Worm (Caenorhabditis elegans) whole organism, young adult: Measurements from ENCODE around the gene Y77E11A.8.

ENCODE experiments used
- B0019.2 ChIP-seq: fragments of 200-800 bp; sonication (Bioruptor generic); conservative IDR thresholded peaks from 2 replicates; pipeline ENCODE4 v1.3.6; 2022; ENCODE audit warnings: missing genetic modification reagents, missing genetic modification characterization, missing compliant biosample characterization
- B0035.1 ChIP-seq: sonication (generic microtip); optimal IDR thresholded peaks from 2 replicates; lab custom pipeline; 2016; ENCODE audit warnings: missing genetic modification characterization, mild to moderate bottlenecking, missing compliant biosample characterization, missing genotype, missing genetic modification reagents
- C06A6.2 ChIP-seq: fragments of 200-800 bp; sonication (Bioruptor generic); conservative IDR thresholded peaks from 2 replicates; pipeline ENCODE4 v1.3.6; 2022; ENCODE audit warnings: missing genetic modification characterization, missing compliant biosample characterization
- F33H1.4 ChIP-seq: fragments of 200-800 bp; sonication (Bioruptor generic); IDR thresholded peaks from 2 replicates; pipeline ENCODE4 v1.3.6; 2022; ENCODE audit warnings: missing genetic modification reagents, missing genetic modification characterization, missing compliant biosample characterization
- F55B11.4 ChIP-seq: sonication (generic microtip); optimal IDR thresholded peaks from 2 replicates; lab custom pipeline; 2016; ENCODE audit warnings: missing compliant biosample characterization, missing genetic modification characterization, borderline replicate concordance; ENCODE audit not compliant: insufficient read depth
- Y56A3A.18 ChIP-seq: fragments of 200-800 bp; sonication (Bioruptor generic); IDR thresholded peaks from 2 replicates; pipeline ENCODE4 v1.3.6; 2022; ENCODE audit warnings: missing genetic modification reagents, missing genetic modification characterization, missing compliant biosample characterization
- Y79H2A.3 ChIP-seq: fragments of 200-800 bp; sonication (Bioruptor generic); conservative IDR thresholded peaks from 2 replicates; pipeline ENCODE4 v1.3.6; 2022; ENCODE audit warnings: missing genetic modification reagents, missing genetic modification characterization, missing compliant biosample characterization
- akir-1 ChIP-seq: fragments of 200-800 bp; sonication (Bioruptor generic); optimal IDR thresholded peaks from 2 replicates; lab custom pipeline; 2018; ENCODE audit warnings: mild to moderate bottlenecking, missing genetic modification characterization, moderate library complexity, missing compliant biosample characterization
- ama-1 ChIP-seq, 3 experiments: fragments of 150-350 bp in 1 of 3; sonication (generic microtip) in 2 of 3; optimal IDR thresholded peaks; 2 replicates each; lab custom pipeline; 2014 to 2018; ENCODE audit warnings: missing biosample characterization in 2 of 3, missing genetic modification characterization in 2 of 3, missing genetic modification reagents in 2 of 3
- attf-3 ChIP-seq: fragments of 200-800 bp; sonication (Bioruptor generic); conservative IDR thresholded peaks from 2 replicates; pipeline ENCODE4 v1.3.6; 2022; ENCODE audit warnings: missing genetic modification reagents, missing genetic modification characterization, missing compliant biosample characterization
- attf-6 ChIP-seq: fragments of 200-800 bp; sonication (Bioruptor generic); IDR thresholded peaks from 2 replicates; pipeline ENCODE4 v1.3.6; 2022; ENCODE audit warnings: missing genetic modification reagents, missing genetic modification characterization, missing compliant biosample characterization
- bed-1 ChIP-seq: fragments of 200-800 bp; sonication (Bioruptor generic); IDR thresholded peaks from 2 replicates; pipeline ENCODE4 v1.3.6; 2022; ENCODE audit warnings: missing genetic modification reagents, missing genetic modification characterization, missing compliant biosample characterization
- ceh-100 ChIP-seq: fragments of 200-800 bp; sonication (Bioruptor generic); IDR thresholded peaks from 2 replicates; pipeline ENCODE4 v1.3.6; 2022; ENCODE audit warnings: missing genetic modification reagents, missing genetic modification characterization, missing compliant biosample characterization
- ceh-40 ChIP-seq: fragments of 200-800 bp; sonication (Bioruptor generic); IDR thresholded peaks from 2 replicates; pipeline ENCODE4 v1.3.6; 2022; ENCODE audit warnings: missing genetic modification characterization, missing compliant biosample characterization
- dox-1 ChIP-seq: fragments of 200-800 bp; sonication (Bioruptor generic); IDR thresholded peaks from 2 replicates; pipeline ENCODE4 v1.3.6; 2022; ENCODE audit warnings: missing genetic modification reagents, missing genetic modification characterization, missing compliant biosample characterization
- dpff-1 ChIP-seq: sonication (generic microtip); optimal IDR thresholded peaks from 2 replicates; lab custom pipeline; 2017; ENCODE audit warnings: mild to moderate bottlenecking, missing genetic modification characterization, missing compliant biosample characterization
- egl-44 ChIP-seq: fragments of 200-800 bp; sonication (Bioruptor generic); IDR thresholded peaks from 2 replicates; pipeline ENCODE4 v1.3.6; 2022; ENCODE audit warnings: missing genetic modification reagents, missing genetic modification characterization, missing compliant biosample characterization
- ets-4 ChIP-seq: fragments of 200-800 bp; sonication (Bioruptor generic); optimal IDR thresholded peaks from 2 replicates; lab custom pipeline; 2018; ENCODE audit warnings: mild to moderate bottlenecking, missing genetic modification characterization, missing compliant biosample characterization
- gei-17 ChIP-seq: fragments of 200-800 bp; sonication (Bioruptor generic); optimal IDR thresholded peaks from 2 replicates; lab custom pipeline; 2018; ENCODE audit warnings: mild to moderate bottlenecking, missing genetic modification characterization, missing compliant biosample characterization
- him-1 ChIP-seq: sonication (generic microtip); optimal IDR thresholded peaks from 2 replicates; lab custom pipeline; 2016; ENCODE audit warnings: missing genotype, missing genetic modification reagents, missing genetic modification characterization, missing compliant biosample characterization
- hrde-1 ChIP-seq: sonication (generic microtip); optimal IDR thresholded peaks from 2 replicates; lab custom pipeline; 2016; ENCODE audit warnings: missing genetic modification characterization, mild to moderate bottlenecking, missing compliant biosample characterization, moderate library complexity, missing genotype, missing genetic modification reagents, borderline replicate concordance
- hsf-1 ChIP-seq: fragments of 200-800 bp; sonication (Bioruptor generic); IDR thresholded peaks from 2 replicates; pipeline ENCODE4 v1.3.6; 2022; ENCODE audit warnings: missing genetic modification reagents, missing genetic modification characterization, missing compliant biosample characterization
- let-526 ChIP-seq: fragments of 200-800 bp; sonication (Bioruptor generic); IDR thresholded peaks from 2 replicates; pipeline ENCODE4 v1.3.6; 2022; ENCODE audit warnings: missing genetic modification reagents, missing genetic modification characterization, missing compliant biosample characterization
- lin-54 ChIP-seq: fragments of 200-800 bp; sonication (Bioruptor generic); optimal IDR thresholded peaks from 2 replicates; lab custom pipeline; 2018; ENCODE audit warnings: mild to moderate bottlenecking, missing genetic modification characterization, missing compliant biosample characterization
- lsy-27 ChIP-seq: sonication (generic microtip); optimal IDR thresholded peaks from 2 replicates; lab custom pipeline; 2017; ENCODE audit warnings: missing genetic modification characterization, mild to moderate bottlenecking, missing compliant biosample characterization, antibody characterized with exemption, missing genotype, borderline replicate concordance; ENCODE audit not compliant: insufficient read depth
- madf-8 ChIP-seq: fragments of 200-800 bp; sonication (Bioruptor generic); conservative IDR thresholded peaks from 2 replicates; pipeline ENCODE4 v1.3.6; 2022; ENCODE audit warnings: missing genetic modification reagents, missing genetic modification characterization, missing compliant biosample characterization
- mes-4 ChIP-seq: sonication (generic microtip); optimal IDR thresholded peaks from 2 replicates; lab custom pipeline; 2016; ENCODE audit warnings: missing genotype, missing genetic modification characterization, missing compliant biosample characterization
- nhr-80 ChIP-seq: sonication (generic microtip); optimal IDR thresholded peaks from 2 replicates; lab custom pipeline; 2016; ENCODE audit warnings: missing genetic modification characterization, missing compliant biosample characterization
- pha-4 ChIP-seq: fragments of 150-350 bp; sonication (generic microtip); optimal IDR thresholded peaks from 2 replicates; lab custom pipeline; 2014; ENCODE audit warnings: missing biosample characterization, missing genetic modification reagents, missing genetic modification characterization
- rcor-1 ChIP-seq: fragments of 200-800 bp; sonication (Bioruptor generic); IDR thresholded peaks from 2 replicates; pipeline ENCODE4 v1.3.6; 2022; ENCODE audit warnings: missing genetic modification reagents, missing genetic modification characterization, missing compliant biosample characterization
- repo-1 ChIP-seq: sonication (generic microtip); optimal IDR thresholded peaks from 2 replicates; lab custom pipeline; 2017; ENCODE audit warnings: mild to moderate bottlenecking, missing genetic modification characterization, missing compliant biosample characterization
- sdz-38 ChIP-seq: sonication (generic microtip); optimal IDR thresholded peaks from 2 replicates; lab custom pipeline; 2016; ENCODE audit warnings: missing genotype, missing genetic modification characterization, missing compliant biosample characterization
- snpc-1.3 ChIP-seq: sonication (generic microtip); optimal IDR thresholded peaks from 2 replicates; lab custom pipeline; 2017; ENCODE audit warnings: missing genetic modification characterization, mild to moderate bottlenecking, missing compliant biosample characterization, antibody characterized with exemption, moderate library complexity, missing genotype, missing genetic modification reagents; ENCODE audit not compliant: insufficient read depth
- snpc-3.4 ChIP-seq: sonication (generic microtip); optimal IDR thresholded peaks from 2 replicates; lab custom pipeline; 2017; ENCODE audit warnings: missing genetic modification characterization, mild to moderate bottlenecking, missing compliant biosample characterization, antibody characterized with exemption, moderate library complexity, missing genotype, missing genetic modification reagents
- snpc-4 ChIP-seq, 5 experiments: fragments of 150-350 bp in 1 of 5; sonication (generic microtip) in 4 of 5; optimal IDR thresholded peaks; 2 replicates each; lab custom pipeline; 2014 to 2018; ENCODE audit warnings: missing genetic modification characterization in 5 of 5, missing biosample characterization in 3 of 5, antibody characterized with exemption in 2 of 5, mild to moderate bottlenecking in 2 of 5, missing compliant biosample characterization in 2 of 5, missing genotype in 2 of 5, moderate library complexity in 2 of 5, missing genetic modification reagents in 1 of 5
- sptf-2 ChIP-seq: fragments of 200-800 bp; sonication (Bioruptor generic); optimal IDR thresholded peaks from 2 replicates; lab custom pipeline; 2018; ENCODE audit warnings: mild to moderate bottlenecking, missing genetic modification characterization, missing compliant biosample characterization
- tbp1 ChIP-seq: fragments of 200-800 bp; sonication (Bioruptor generic); optimal IDR thresholded peaks from 2 replicates; lab custom pipeline; 2018; ENCODE audit warnings: mild to moderate bottlenecking, missing genetic modification characterization, missing compliant biosample characterization
- unc-130 ChIP-seq: sonication (generic microtip); optimal IDR thresholded peaks from 2 replicates; lab custom pipeline; 2016; ENCODE audit warnings: missing genetic modification reagents, missing genetic modification characterization, missing compliant biosample characterization
- unc-62 ChIP-seq: fragments of 150-350 bp; optimal IDR thresholded peaks from 2 replicates; lab custom pipeline; 2014; ENCODE audit warnings: missing biosample characterization, missing genetic modification reagents, missing genetic modification characterization
- zim-3 ChIP-seq: sonication (generic microtip); optimal IDR thresholded peaks from 2 replicates; lab custom pipeline; 2017; ENCODE audit warnings: mild to moderate bottlenecking, missing genetic modification characterization, moderate library complexity, missing compliant biosample characterization
- ztf-18 ChIP-seq: sonication (generic microtip); optimal IDR thresholded peaks from 2 replicates; lab custom pipeline; 2016; ENCODE audit warnings: missing genotype, mild to moderate bottlenecking, missing genetic modification characterization, missing compliant biosample characterization
- ztf-26 ChIP-seq: sonication (generic microtip); optimal IDR thresholded peaks from 2 replicates; lab custom pipeline; 2017; ENCODE audit warnings: missing genetic modification characterization, missing compliant biosample characterization
- ztf-28 ChIP-seq: fragments of 200-800 bp; sonication (Bioruptor generic); IDR thresholded peaks from 2 replicates; pipeline ENCODE4 v1.3.6; 2022; ENCODE audit warnings: missing genetic modification reagents, missing genetic modification characterization, missing compliant biosample characterization
- ztf-3 ChIP-seq: fragments of 200-800 bp; sonication (Bioruptor generic); optimal IDR thresholded peaks from 2 replicates; lab custom pipeline; 2018; ENCODE audit warnings: mild to moderate bottlenecking, missing genetic modification characterization, missing compliant biosample characterization

Y77E11A.8 gene

ce11 chrIV:1420603-1421002, 4.3 kb downstream of the Y77E11A.8 start, which contains the start of gene jtr-1 (continued):
- TF ChIP-seq ztf-3 (GFP tag; lab: Kevin White, UChicago) (no peak), B0035.1 (no peak), sptf-2 (GFP tag; lab: Kevin White, UChicago) (no peak), let-526 (GFP tag; lab: Robert Waterston, UW) (no peak), snpc-4 (GFP tag; optimal IDR thresholded peaks at IDR 0.05; lab: Kevin White, UChicago) (no peak), snpc-4 (tag; optimal IDR thresholded peaks at IDR 0.05; lab: Kevin White, UChicago) (no peak), lsy-27 (tag; lab: Kevin White, UChicago) (no peak), madf-8 (GFP tag; lab: Robert Waterston, UW) (peak; percentile 72), akir-1 (GFP tag; lab: Kevin White, UChicago) (no peak), tbp1 (no peak), mes-4 (tag; lab: Kevin White, UChicago) (no peak)

- TF ChIP-seq unc-130 (GFP tag; lab: Kevin White, UChicago) (no peak), zim-3 (tag; lab: Kevin White, UChicago) (no peak), ama-1 (optimal IDR thresholded peaks at IDR 0.05; lab: Kevin White, UChicago) (no peak), ama-1 (GFP tag; optimal IDR thresholded peaks at IDR 0.05; lab: Kevin White, UChicago) (no peak), unc-62 (GFP tag; lab: Kevin White, UChicago) (no peak), ztf-28 (GFP tag; lab: Robert Waterston, UW) (no peak), B0019.2 (GFP tag; lab: Robert Waterston, UW) (no peak), snpc-3.4 (peak; percentile 14), attf-3 (GFP tag; lab: Robert Waterston, UW) (peak; percentile 53), F55B11.4 (tag; lab: Kevin White, UChicago) (no peak), bed-1 (GFP tag; lab: Robert Waterston, UW) (no peak), madf-8 (GFP tag; lab: Robert Waterston, UW) (peak; percentile 88), dpff-1 (tag; lab: Kevin White, UChicago) (no peak), pha-4 (tag; lab: Kevin White, UChicago) (peak; percentile 58), hsf-1 (no peak), gei-17 (GFP tag; lab: Kevin White, UChicago) (peak; percentile 4), dox-1 (GFP tag; lab: Robert Waterston, UW) (peak; percentile 94), nhr-80 (tag; lab: Kevin White, UChicago) (peak; percentile 86), attf-6 (no peak), Y79H2A.3 (GFP tag; lab: Robert Waterston, UW) (no peak), lin-54 (peak; percentile 68), repo-1 (tag; lab: Kevin White, UChicago) (no peak), let-526 (GFP tag; lab: Robert Waterston, UW) (no peak), sdz-38 (tag; lab: Kevin White, UChicago) (no peak), hrde-1 (tag; lab: Kevin White, UChicago) (no peak), him-1 (tag; lab: Kevin White, UChicago) (peak; percentile 14), C06A6.2 (no peak), rcor-1 (GFP tag; lab: Robert Waterston, UW) (no peak), ceh-40 (GFP tag; lab: Robert Waterston, UW) (no peak), ets-4 (GFP tag; lab: Kevin White, UChicago) (no peak), lsy-27 (tag; lab: Kevin White, UChicago) (no peak), ztf-3 (GFP tag; lab: Kevin White, UChicago) (no peak), ztf-26 (tag; lab: Kevin White, UChicago) (no peak), ztf-18 (tag; lab: Kevin White, UChicago) (peak; percentile 68), F33H1.4 (GFP tag; lab: Robert Waterston, UW) (peak; percentile 98), snpc-1.3 (no peak), Y56A3A.18 (no peak), ceh-100 (GFP tag; lab: Robert Waterston, UW) (no peak), egl-44 (GFP tag; lab: Robert Waterston, UW) (no peak)
These were observed 4.9 kb downstream of the Y77E11A.8 start, which contains the start of gene Y77E11A.7 for ce11 chrIV:1419795-1420509. Gene Y77E11A.7, minus strand, starts transcription at chrIV:1419849.
